Worm (Caenorhabditis elegans) whole organism, L4/young adult: ENCODE results near the gene K10C2.2.

Source experiments
- W03F9.2 ChIP-seq: fragments of 150-350 bp; optimal IDR thresholded peaks from 2 replicates; lab custom pipeline; 2014; ENCODE audit warnings: missing biosample characterization, missing genetic modification characterization
- dao-5 ChIP-seq: sonication (generic microtip); optimal IDR thresholded peaks from 2 replicates; lab custom pipeline; 2016; ENCODE audit warnings: missing genotype, missing genetic modification characterization, moderate library complexity, missing compliant biosample characterization
- him-1 ChIP-seq: sonication (generic microtip); optimal IDR thresholded peaks from 2 replicates; lab custom pipeline; 2016; ENCODE audit warnings: missing genotype, missing genetic modification reagents, missing genetic modification characterization, missing compliant biosample characterization

K10C2.2 gene

DNA sequence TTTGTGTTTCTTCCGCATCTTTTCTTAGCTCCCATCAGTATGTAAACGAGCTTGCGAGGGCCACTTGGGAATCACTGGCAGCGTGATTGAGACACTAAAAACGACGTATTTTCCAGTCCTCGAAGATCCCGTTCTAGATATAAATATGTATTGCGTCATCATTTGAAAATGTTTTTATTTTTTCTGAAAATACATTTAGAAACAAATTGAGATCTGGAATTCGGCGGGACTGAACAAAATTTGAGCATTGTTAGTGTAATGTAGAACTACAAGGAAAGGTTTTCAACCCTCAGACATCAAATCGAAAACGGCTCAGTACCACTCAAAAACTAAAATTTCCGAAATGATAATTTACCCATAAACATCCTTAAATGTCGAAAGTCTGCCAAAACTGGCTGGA is 20.0 kb downstream of the K10C2.2 start:
- TF ChIP-seq W03F9.2 (tag; lab: Kevin White, UChicago) (no peak), dao-5 (no peak), him-1 (tag; lab: Kevin White, UChicago) (no peak)

DNA sequence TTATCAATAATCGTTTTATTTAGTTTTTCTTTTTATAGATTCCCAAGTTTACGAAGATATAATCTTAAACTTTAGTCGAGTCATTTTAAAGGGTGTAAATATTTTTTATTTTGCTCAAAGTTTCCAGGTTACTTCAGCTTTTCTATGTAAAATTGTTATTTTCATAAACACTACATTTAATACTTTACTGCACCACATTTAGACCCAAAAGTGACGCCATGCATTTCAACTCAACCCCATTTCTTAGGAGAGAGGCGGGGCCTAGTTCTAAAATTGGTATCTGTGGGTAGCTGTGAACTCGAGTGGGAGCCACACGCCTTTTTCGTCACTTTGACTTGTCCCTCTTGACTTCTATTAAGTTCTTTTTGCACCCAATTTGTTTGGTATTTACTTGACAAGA is 21.0 kb downstream of the K10C2.2 start, which contains the start of gene T22E5.1:
T22E5.1 (plus strand) TSS at position 301 of the 400 bp plus-strand sequence.
- TF ChIP-seq dao-5 (no peak), W03F9.2 (tag; lab: Kevin White, UChicago) (no peak), him-1 (tag; lab: Kevin White, UChicago) (no peak)

DNA sequence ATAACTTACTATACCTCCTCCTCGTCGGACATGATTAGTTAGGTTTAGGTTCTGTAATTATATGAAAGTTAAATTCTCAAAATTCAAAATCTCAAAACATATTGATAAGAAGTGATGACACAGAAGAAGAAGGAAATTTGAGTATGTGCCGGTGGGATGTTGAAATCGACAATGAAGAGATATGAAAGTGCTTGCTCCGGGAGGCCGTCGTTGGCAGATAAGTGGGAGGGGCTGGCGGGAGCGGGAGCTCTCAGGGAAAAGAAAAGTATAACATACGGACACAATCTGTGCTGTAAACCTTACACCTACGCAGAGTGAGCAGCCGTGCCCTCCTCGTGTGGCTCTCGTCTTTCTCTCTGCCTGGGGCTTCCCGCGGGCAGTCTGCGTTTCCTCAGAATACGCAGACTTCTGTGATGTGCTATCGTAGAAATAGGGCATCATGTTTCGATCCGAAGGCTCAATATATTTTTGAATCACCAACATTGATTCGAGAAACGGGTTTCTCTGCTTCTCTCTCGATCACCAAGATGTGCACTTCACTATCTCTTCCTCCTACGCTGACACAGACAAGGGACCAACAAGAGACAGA is 23.3 kb downstream of the K10C2.2 start, which contains the start of gene mup-2:
mup-2 (minus strand) TSS at position 51 of the 589 bp plus-strand sequence.
- no peak for TF ChIP-seq him-1 (tag; lab: Kevin White, UChicago)
- TF ChIP-seq dao-5, result no peak
- TF ChIP-seq W03F9.2 (tag; lab: Kevin White, UChicago), result no peak

DNA sequence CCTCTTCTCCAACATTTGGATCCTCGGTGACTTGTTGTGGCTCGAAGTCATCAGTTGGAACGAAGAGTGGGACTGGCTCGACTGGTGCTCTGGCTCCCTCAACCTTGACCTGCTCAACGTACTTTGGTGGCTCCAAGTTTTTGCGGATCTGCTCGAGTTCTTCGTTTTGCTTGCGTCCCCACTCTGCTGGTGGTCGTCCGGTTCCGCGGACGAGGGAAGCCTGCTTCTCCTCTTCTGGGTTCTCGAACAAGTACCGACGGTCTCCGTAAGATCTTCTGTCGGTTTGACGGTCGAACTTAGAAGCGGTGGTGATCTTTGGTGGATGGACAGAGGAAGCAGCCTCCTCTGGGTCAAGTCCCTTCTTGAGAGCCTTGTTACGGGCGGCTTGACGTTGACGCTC is 24.9 kb downstream of the K10C2.2 start:
- TF ChIP-seq W03F9.2 (tag; lab: Kevin White, UChicago) (no peak), him-1 (tag; lab: Kevin White, UChicago) (no peak), dao-5 (no peak)

DNA sequence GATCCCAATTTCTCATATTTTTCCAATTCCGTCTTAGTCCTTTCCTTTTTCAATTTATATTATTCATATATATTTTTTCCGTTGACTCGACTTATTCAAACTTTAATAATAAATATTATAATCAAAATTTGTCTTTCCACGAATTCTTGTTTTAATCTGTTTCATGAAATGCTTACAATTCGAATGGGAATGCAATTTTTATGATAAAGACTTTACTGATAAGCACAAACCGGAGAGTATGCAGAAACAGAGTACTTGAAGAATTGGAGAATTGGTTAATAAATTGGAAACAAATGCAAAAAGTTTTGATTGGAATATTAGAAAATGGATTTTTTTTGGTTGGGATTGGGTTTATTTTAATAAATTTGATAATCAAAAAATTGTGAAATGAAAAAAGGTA is 25.3 kb downstream of the K10C2.2 start:
- TF ChIP-seq him-1 (tag; lab: Kevin White, UChicago) (no peak), dao-5 (no peak), W03F9.2 (tag; lab: Kevin White, UChicago) (no peak)

DNA sequence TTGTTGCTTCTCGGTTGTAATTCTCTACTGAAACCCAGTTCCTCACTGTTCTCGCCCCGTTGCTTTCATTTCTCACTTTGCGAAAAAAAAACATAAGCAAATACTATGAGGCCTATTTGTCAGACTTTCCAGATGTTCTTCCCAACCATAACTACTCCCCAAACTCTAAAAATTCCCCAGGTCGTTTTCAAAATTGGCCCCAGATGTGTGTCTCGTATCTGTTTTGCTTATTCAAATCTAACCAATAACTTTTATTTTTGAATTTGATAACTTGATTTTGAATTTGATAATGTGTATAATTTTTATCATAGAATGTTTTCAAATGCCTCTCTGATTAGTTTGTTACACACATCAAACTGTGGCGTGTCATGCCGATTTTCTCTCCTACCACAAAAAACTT is 25.8 kb downstream of the K10C2.2 start:
- TF ChIP-seq him-1 (tag; lab: Kevin White, UChicago) (no peak), W03F9.2 (tag; lab: Kevin White, UChicago) (no peak), dao-5 (no peak)

DNA sequence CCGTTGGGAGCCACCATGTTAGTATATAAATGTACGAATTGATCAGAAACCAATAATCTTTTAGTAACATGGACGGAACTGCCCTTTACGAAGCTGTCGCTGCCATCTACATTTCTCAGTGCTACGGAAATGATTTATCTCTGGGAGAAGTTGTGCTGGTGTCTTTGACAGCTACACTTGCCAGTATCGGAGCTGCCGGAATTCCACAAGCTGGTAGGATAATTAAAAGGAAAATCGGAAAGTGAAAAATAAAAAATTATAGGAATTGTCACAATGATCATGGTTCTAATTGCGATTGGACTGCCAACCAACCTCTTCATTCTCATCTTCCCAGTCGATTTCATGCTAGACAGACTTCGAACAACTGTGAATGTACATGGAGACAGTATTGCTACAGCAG is 27.7 kb downstream of the K10C2.2 start:
- no peak for TF ChIP-seq him-1 (tag; lab: Kevin White, UChicago)
- TF ChIP-seq W03F9.2 (tag; lab: Kevin White, UChicago), result no peak
- TF ChIP-seq dao-5, result no peak

DNA sequence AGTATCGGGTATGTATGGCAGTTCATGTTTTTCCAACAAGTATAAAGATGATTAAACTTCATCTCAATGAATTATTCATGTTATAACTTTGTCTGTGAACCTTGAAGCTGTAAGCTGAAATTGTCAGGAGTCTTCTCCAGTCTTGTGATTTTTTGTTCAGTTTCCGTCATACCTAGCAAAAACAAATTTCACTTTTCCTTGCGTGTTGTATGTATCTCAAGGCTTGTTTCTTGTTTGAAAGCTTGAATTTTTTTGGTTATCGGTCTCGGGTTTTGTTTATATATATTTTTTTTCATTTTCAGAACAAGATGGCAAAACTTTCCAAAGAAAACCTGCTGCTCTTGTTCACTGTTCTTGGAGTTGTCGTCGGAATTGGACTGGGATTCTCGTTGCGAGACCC is 30.5 kb downstream of the K10C2.2 start, which contains the start of gene glt-4:
glt-4 (plus strand) TSS at position 301 of the 400 bp plus-strand sequence.
- no peak for TF ChIP-seq him-1 (tag; lab: Kevin White, UChicago)
- no peak for TF ChIP-seq W03F9.2 (tag; lab: Kevin White, UChicago)
- TF ChIP-seq dao-5, result no peak

DNA sequence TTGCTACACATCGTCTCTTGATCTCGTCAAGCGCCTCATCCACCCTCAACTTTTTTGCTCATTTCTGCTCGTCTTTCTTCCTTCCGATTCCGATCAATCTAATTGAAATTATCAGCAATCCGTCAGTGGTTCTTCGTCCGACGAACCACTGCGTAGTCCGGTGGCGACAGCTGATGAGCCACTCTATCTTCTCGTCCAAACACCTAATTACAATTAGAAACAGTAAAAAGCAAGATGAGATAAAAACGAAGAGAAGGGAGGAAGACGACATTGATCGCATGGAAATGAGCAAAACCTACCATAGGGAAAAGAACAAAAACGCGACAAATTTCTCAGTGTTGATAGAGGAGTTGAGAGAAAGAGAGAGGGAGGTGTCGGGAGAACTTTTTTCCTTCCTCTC is 34.1 kb downstream of the K10C2.2 start:
- TF ChIP-seq him-1 (tag; lab: Kevin White, UChicago) (no peak), dao-5 (no peak), W03F9.2 (tag; lab: Kevin White, UChicago) (no peak)

DNA sequence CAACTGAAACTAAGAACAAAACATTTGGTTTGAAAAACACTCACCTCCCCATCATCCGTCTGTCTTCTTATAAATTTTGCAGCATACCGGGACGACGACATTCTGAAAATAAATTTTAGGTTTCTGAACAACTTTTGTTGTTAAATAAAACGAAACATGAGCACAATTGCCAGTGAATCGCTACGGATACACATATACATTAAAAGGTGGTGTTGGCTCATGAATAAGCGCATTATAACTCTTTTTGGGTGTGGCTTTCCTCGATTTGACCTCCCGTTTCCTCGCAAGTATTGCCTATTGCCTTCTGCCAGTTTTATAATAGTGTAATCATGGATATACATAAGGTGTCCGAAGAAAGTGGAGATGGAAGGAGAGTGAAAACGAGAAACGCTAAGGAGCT is 42.1 kb downstream of the K10C2.2 start, which contains the start of gene igcm-2:
igcm-2 (minus strand) TSS at position 101 of the 400 bp plus-strand sequence.
- TF ChIP-seq dao-5, result no peak
- TF ChIP-seq him-1 (tag; lab: Kevin White, UChicago), result no peak
- no peak for TF ChIP-seq W03F9.2 (tag; lab: Kevin White, UChicago)

DNA sequence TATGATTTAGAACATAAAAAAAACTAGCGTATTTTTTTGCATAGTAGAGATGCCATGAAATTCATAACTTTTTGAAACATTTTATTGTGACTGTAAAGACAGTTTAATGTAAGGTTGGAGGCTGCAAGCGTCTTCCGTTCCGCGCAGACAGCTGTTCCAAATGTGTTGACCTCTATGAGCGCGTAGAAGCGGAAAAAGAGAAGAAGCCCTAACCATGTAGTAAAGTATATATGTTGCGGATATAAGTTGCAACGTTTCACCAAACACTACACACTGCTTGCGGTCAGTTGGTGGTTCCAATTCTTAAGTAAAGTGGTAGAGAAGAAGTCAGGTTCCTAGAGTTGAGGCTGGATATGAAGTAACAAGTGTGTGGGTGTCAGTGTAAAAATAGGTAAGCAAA is 44.9 kb downstream of the K10C2.2 start:
- no peak for TF ChIP-seq him-1 (tag; lab: Kevin White, UChicago)
- no peak for TF ChIP-seq dao-5

DNA sequence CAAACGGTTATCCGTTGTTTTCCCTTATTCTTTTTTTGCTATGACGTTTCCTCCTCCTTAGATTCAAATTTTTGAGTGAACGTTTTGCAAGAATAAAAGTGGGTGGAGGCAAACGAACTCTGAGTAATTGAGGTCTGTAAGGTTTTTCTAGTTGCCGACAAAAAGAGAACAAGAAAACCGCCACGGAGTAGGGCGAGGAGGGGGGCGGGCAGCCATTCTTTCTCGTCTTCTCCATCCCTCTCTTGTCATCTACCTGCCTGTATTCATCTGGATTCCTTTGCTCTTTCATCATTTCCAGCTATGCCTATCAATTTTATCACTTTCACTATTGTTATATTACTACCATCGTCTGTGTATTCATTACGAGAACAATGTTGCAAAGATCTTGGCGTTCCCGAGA is 48.4 kb downstream of the K10C2.2 start, which contains the start of gene igdb-3:
igdb-3 (plus strand) TSS at position 301 of the 400 bp plus-strand sequence.
- TF ChIP-seq dao-5 (no peak), him-1 (tag; lab: Kevin White, UChicago) (no peak), W03F9.2 (tag; lab: Kevin White, UChicago) (no peak)

DNA sequence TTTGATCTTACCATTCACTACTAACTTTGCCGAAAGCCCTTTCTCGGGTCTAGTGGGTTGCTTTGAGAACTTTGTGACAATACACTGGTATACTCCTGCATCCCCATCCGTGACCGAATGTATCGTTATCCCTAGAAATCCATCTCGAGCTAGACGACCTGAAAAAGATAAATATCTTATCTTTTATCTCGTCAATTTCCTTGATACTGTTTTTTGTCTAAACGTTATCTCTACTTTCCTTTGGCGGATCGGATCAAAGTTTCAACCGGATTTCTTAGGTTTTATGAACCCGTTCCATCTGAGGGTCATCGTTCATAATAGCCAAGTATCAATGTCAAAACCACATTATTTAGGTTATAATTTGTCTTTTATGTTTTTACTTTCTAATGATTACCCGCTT is 49.1 kb downstream of the K10C2.2 start:
- TF ChIP-seq dao-5 (no peak), him-1 (tag; lab: Kevin White, UChicago) (no peak), W03F9.2 (tag; lab: Kevin White, UChicago) (no peak)

DNA sequence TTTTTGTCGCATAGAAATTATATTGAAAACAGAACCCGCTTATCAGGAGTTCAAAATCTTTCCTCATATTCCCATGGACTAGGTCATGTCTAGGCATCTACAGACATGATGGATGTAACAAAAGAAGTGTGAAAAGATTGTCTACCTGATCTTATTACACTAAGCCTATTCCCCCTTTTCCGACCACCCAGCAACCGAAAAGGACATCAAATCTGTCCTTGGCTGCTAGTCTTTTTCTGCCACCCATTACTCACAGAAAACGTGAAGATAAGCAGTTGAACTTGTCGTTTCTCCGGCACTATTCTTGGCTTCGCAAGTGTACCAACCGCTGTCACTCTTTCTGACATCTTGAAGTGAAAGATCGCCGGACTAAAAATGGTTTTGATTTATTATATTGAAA is 50.7 kb downstream of the K10C2.2 start:
- TF ChIP-seq dao-5 (no peak), him-1 (tag; lab: Kevin White, UChicago) (no peak), W03F9.2 (tag; lab: Kevin White, UChicago) (no peak)
